Fruit fly (Drosophila melanogaster): ENCODE data around the gene Miox.

Gene Miox

dm6 chr3L:12177301-12177700, 7.5 kb upstream of the Miox start, which contains the start of gene CAH2:
TSS of gene CAH2 (plus strand) at chr3L:12177601.
- no peak for TF ChIP-seq Myc (optimal IDR thresholded peaks at IDR 0.05)
- TF ChIP-seq psq (optimal IDR thresholded peaks at IDR 0.05) = no peak
- no peak for TF ChIP-seq h (optimal IDR thresholded peaks at IDR 0.05)
- TF ChIP-seq Sin3A (optimal IDR thresholded peaks at IDR 0.05) = no peak
- TF ChIP-seq insv (optimal IDR thresholded peaks at IDR 0.05) = no peak
- no peak for TF ChIP-seq ttk (optimal IDR thresholded peaks at IDR 0.05)

dm6 chr3L:12178847-12179437, 5.8 kb upstream of the Miox start:
- TF ChIP-seq insv (optimal IDR thresholded peaks at IDR 0.05) (no peak), Myc (optimal IDR thresholded peaks at IDR 0.05) (no peak), h (optimal IDR thresholded peaks at IDR 0.05) (no peak), Sin3A (optimal IDR thresholded peaks at IDR 0.05) (no peak), ttk (optimal IDR thresholded peaks at IDR 0.05) (no peak), psq (optimal IDR thresholded peaks at IDR 0.05) (no peak)

dm6 chr3L:12183967-12184366, 817 bp upstream of the Miox start:
- TF ChIP-seq ttk (optimal IDR thresholded peaks at IDR 0.05) (no peak), insv (optimal IDR thresholded peaks at IDR 0.05) (no peak), h (optimal IDR thresholded peaks at IDR 0.05) (no peak), Myc (optimal IDR thresholded peaks at IDR 0.05) (no peak), psq (optimal IDR thresholded peaks at IDR 0.05) (no peak), Sin3A (optimal IDR thresholded peaks at IDR 0.05) (no peak)

- no peak for TF ChIP-seq Myc (optimal IDR thresholded peaks at IDR 0.05)
- no peak for TF ChIP-seq insv (optimal IDR thresholded peaks at IDR 0.05)
- no peak for TF ChIP-seq Sin3A (optimal IDR thresholded peaks at IDR 0.05)
- TF ChIP-seq ttk (optimal IDR thresholded peaks at IDR 0.05) = no peak
- TF ChIP-seq psq (optimal IDR thresholded peaks at IDR 0.05) = no peak
- no peak for TF ChIP-seq h (optimal IDR thresholded peaks at IDR 0.05)
Observed at dm6 chr3L:12185336-12185735, 552 bp downstream of the Miox start.

- no peak for TF ChIP-seq h (optimal IDR thresholded peaks at IDR 0.05)
- no peak for TF ChIP-seq psq (optimal IDR thresholded peaks at IDR 0.05)
- TF ChIP-seq insv (optimal IDR thresholded peaks at IDR 0.05) = no peak
- TF ChIP-seq Myc (optimal IDR thresholded peaks at IDR 0.05) = no peak
- TF ChIP-seq Sin3A (optimal IDR thresholded peaks at IDR 0.05) = no peak
- no peak for TF ChIP-seq ttk (optimal IDR thresholded peaks at IDR 0.05)
Observed at dm6 chr3L:12188518-12188917, 3.7 kb downstream of the Miox start, which contains the start of gene Est-6. TSS of gene Est-6 (plus strand) at chr3L:12188818.

DNA sequence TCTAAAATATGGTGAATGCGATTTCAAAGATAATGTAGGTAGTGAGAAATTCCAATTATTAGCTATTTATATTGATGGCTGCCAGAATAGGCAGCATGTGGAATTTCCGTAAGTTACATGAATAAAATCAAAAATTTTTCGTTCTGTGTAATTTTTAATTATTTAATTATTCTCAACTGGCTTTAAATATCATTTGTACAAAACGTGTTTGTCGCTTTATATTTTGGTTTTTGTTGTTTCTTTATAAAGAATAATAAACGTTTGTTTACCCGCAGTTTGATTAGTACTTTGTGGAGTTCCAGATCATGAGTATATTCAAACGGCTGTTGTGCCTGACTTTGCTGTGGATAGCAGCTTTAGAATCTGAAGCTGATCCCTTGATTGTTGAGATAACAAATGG, 5.6 kb downstream of the Miox start, which contains the start of gene Est-P:
Gene Est-P, plus strand, starts transcription at position 301 of the 400 bp plus-strand sequence.
- TF ChIP-seq ttk (optimal IDR thresholded peaks at IDR 0.05) (no peak), h (optimal IDR thresholded peaks at IDR 0.05) (no peak), insv (optimal IDR thresholded peaks at IDR 0.05) (no peak), Myc (optimal IDR thresholded peaks at IDR 0.05) (no peak), Sin3A (optimal IDR thresholded peaks at IDR 0.05) (no peak), psq (optimal IDR thresholded peaks at IDR 0.05) (no peak)

DNA sequence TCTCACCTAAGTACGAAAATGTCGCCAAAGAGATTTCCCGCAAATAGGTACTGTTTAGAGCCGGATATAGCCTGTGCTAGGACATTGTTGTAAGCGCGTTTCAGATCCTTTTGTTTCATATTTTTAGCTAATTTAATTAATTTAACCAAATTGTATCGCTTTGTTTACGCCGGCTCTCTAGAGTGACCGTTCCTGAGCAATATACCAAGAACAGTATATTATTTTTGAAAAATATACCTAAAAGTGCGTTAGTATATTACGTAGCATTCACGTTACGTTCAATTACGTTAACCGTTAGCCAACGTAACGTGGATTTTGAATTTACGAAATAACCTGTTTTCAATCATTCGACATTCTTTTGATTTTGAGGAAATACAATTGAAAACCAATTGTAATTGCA, 8.7 kb downstream of the Miox start, which contains the start of gene thoc6:
Gene thoc6, minus strand, starts transcription at position 204 of the 400 bp plus-strand sequence.
- no peak for TF ChIP-seq Sin3A (optimal IDR thresholded peaks at IDR 0.05)
- TF ChIP-seq Myc (optimal IDR thresholded peaks at IDR 0.05) = no peak
- no peak for TF ChIP-seq h (optimal IDR thresholded peaks at IDR 0.05)
- TF ChIP-seq insv (optimal IDR thresholded peaks at IDR 0.05) = no peak
- TF ChIP-seq psq (optimal IDR thresholded peaks at IDR 0.05) = no peak
- no peak for TF ChIP-seq ttk (optimal IDR thresholded peaks at IDR 0.05)

dm6 chr3L:12197491-12197890, 12.7 kb downstream of the Miox start, which contains the start of gene CG11529:
TSS of gene CG11529 (plus strand) at chr3L:12197791.
- TF ChIP-seq ttk (optimal IDR thresholded peaks at IDR 0.05) = no peak
- TF ChIP-seq insv (optimal IDR thresholded peaks at IDR 0.05) = no peak
- TF ChIP-seq Myc (optimal IDR thresholded peaks at IDR 0.05) = no peak
- TF ChIP-seq h (optimal IDR thresholded peaks at IDR 0.05) = no peak
- no peak for TF ChIP-seq Sin3A (optimal IDR thresholded peaks at IDR 0.05)
- TF ChIP-seq psq (optimal IDR thresholded peaks at IDR 0.05) = no peak

dm6 chr3L:12202980-12203379, 18.2 kb downstream of the Miox start:
- no peak for TF ChIP-seq Myc (optimal IDR thresholded peaks at IDR 0.05)
- no peak for TF ChIP-seq insv (optimal IDR thresholded peaks at IDR 0.05)
- no peak for TF ChIP-seq ttk (optimal IDR thresholded peaks at IDR 0.05)
- no peak for TF ChIP-seq psq (optimal IDR thresholded peaks at IDR 0.05)
- TF ChIP-seq Sin3A (optimal IDR thresholded peaks at IDR 0.05) = no peak
- TF ChIP-seq h (optimal IDR thresholded peaks at IDR 0.05) = no peak

DNA sequence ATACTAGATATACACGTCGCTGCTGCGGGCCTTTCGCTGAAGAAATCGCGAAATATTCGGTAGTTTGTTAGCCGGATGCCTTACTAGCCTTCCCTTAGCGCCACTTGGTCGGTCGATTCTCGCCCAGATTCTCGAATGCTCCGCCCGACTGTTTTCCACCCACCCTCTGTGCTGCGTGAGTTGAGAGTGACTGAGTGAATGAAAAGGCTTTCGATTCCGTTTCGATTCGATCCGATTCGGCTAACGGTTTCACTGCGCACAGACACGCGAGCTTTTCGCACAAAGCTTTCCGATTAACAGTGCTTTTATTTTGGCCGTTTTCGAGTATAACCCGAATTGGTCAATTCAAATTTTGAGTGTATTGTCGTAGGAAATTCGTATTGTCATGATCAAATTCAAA, 19.0 kb downstream of the Miox start, which contains the start of gene Ak1:
Gene Ak1, minus strand, starts transcription at position 347 of the 400 bp plus-strand sequence.
- TF ChIP-seq insv (optimal IDR thresholded peaks at IDR 0.05) (no peak), ttk (optimal IDR thresholded peaks at IDR 0.05) (no peak), Sin3A (optimal IDR thresholded peaks at IDR 0.05) (no peak), h (optimal IDR thresholded peaks at IDR 0.05) (no peak), Myc (optimal IDR thresholded peaks at IDR 0.05) (no peak), psq (optimal IDR thresholded peaks at IDR 0.05) (no peak)

- TF ChIP-seq h (optimal IDR thresholded peaks at IDR 0.05) (no peak), Sin3A (optimal IDR thresholded peaks at IDR 0.05) (no peak), insv (optimal IDR thresholded peaks at IDR 0.05) (no peak), ttk (optimal IDR thresholded peaks at IDR 0.05) (no peak), Myc (optimal IDR thresholded peaks at IDR 0.05) (no peak), psq (optimal IDR thresholded peaks at IDR 0.05) (no peak)
Observed at dm6 chr3L:12205848-12206247, 21.1 kb downstream of the Miox start, which contains the start of gene Tsen54. TSS of gene Tsen54 (minus strand) at chr3L:12206022.

DNA sequence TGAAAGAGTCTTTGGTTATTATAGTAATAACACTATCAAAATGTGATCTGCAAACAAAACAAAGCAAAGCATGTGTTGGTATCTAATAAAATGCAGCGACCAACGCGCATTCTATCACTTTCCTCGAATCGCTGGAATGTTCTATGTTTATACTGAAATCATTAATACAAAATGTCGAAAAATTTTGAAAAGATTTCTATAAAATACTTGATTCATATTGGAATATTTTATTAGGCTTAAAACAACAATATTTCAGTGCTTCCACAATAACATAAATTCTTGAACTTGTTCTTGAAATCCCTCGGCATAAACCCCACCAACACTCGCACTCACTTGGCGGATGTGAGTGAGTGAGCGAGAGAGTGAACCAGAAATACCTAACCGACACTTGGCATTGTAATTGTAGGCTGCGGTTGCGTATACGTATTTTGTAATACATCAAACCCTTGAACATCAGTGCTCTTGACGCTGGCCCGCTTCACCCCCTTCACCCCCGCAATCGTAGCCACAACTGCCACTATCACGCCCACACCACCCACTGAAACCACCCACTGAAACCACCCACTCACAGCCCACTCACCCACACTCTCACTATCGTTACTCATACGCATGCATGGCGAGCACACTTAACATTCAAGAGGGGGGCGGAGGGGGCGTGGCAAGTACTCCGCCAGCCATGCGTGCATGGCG, 38.3 kb downstream of the Miox start:
- TF ChIP-seq ttk (optimal IDR thresholded peaks at IDR 0.05) (no peak), Sin3A (optimal IDR thresholded peaks at IDR 0.05) (no peak), h (optimal IDR thresholded peaks at IDR 0.05) (no peak), Myc (optimal IDR thresholded peaks at IDR 0.05) (no peak), insv (optimal IDR thresholded peaks at IDR 0.05) (no peak), psq (optimal IDR thresholded peaks at IDR 0.05) (no peak)

All from Kc167 (cell line).